Fruit fly (Drosophila melanogaster): ENCODE data around the gene Hrb87F.

The Hrb87F gene

dm6 chr3R:13646729-13647633, 13.3 kb downstream of the Hrb87F start, which contains the start of gene rin (continued):
- no peak for TF ChIP-seq CG43689 (GFP tag; IDR thresholded peaks at IDR 0.05)
- TF ChIP-seq hth (optimal IDR thresholded peaks at IDR 0.05), result no peak
- TF ChIP-seq CG6854 (GFP tag; optimal IDR thresholded peaks at IDR 0.05), result no peak
- TF ChIP-seq Doc3 (GFP tag; IDR thresholded peaks at IDR 0.05; ENCODE audit: partially characterized antibody), result 0 out of 3 replicates have a peak, but pooled peaks have one; percentile 9
- no peak for TF ChIP-seq Mrtf (GFP tag; IDR thresholded peaks at IDR 0.05)
- no peak for TF ChIP-seq run (tag; optimal IDR thresholded peaks at IDR 0.05)
- TF ChIP-seq Ets97D (GFP tag; optimal IDR thresholded peaks at IDR 0.05), result peak; percentile 29
- TF ChIP-seq CG15269 (tag; optimal IDR thresholded peaks at IDR 0.05), result no peak
- TF ChIP-seq klu (GFP tag; IDR thresholded peaks at IDR 0.05), result no peak
- TF ChIP-seq TFAM (GFP tag; optimal IDR thresholded peaks at IDR 0.05), result no peak
- TF ChIP-seq Max (GFP tag; optimal IDR thresholded peaks at IDR 0.05), result peak; percentile 18
- TF ChIP-seq Dll (GFP tag; IDR thresholded peaks at IDR 0.05; ENCODE audit: partially characterized antibody), result no peak
- TF ChIP-seq nom (GFP tag; optimal IDR thresholded peaks at IDR 0.05), result peak; percentile 80
- TF ChIP-seq unc-4 (GFP tag; IDR thresholded peaks at IDR 0.05; ENCODE audit: partially characterized antibody), result no peak
- no peak for TF ChIP-seq eyg (GFP tag; optimal IDR thresholded peaks at IDR 0.05)
- no peak for TF ChIP-seq otp (GFP tag; IDR thresholded peaks at IDR 0.05)
- TF ChIP-seq nmo (GFP tag; optimal IDR thresholded peaks at IDR 0.05), result no peak
- no peak for TF ChIP-seq Pdp1 (GFP tag; optimal IDR thresholded peaks at IDR 0.05)
- no peak for TF ChIP-seq CG2129 (GFP tag; IDR thresholded peaks at IDR 0.05; ENCODE audit: partially characterized antibody)
- TF ChIP-seq CG7745 (tag; optimal IDR thresholded peaks at IDR 0.05), result no peak
- no peak for TF ChIP-seq CG11723 (GFP tag; optimal IDR thresholded peaks at IDR 0.05)
- TF ChIP-seq CG12942 (GFP tag; optimal IDR thresholded peaks at IDR 0.05), result no peak
- TF ChIP-seq gt (GFP tag; IDR thresholded peaks at IDR 0.05), result no peak
- TF ChIP-seq CG12769 (tag; optimal IDR thresholded peaks at IDR 0.05), result no peak
- TF ChIP-seq ara (GFP tag; IDR thresholded peaks at IDR 0.05), result no peak
- no peak for TF ChIP-seq chm (GFP tag; IDR thresholded peaks at IDR 0.05)
- TF ChIP-seq NFAT (GFP tag; IDR thresholded peaks at IDR 0.05), result no peak
- TF ChIP-seq Oli (tag; optimal IDR thresholded peaks at IDR 0.05), result no peak
- TF ChIP-seq Bdp1 (GFP tag; optimal IDR thresholded peaks at IDR 0.05), result no peak
- no peak for TF ChIP-seq ci (GFP tag; IDR thresholded peaks at IDR 0.05)
- TF ChIP-seq Sry-δ (GFP tag; optimal IDR thresholded peaks at IDR 0.05), result no peak
- TF ChIP-seq Dref (GFP tag; IDR thresholded peaks at IDR 0.05), result no peak
- TF ChIP-seq odd (GFP tag; optimal IDR thresholded peaks at IDR 0.05), result no peak
- TF ChIP-seq Taf1 (GFP tag; IDR thresholded peaks at IDR 0.05), result no peak
- TF ChIP-seq CG15696 (tag; optimal IDR thresholded peaks at IDR 0.05), result no peak
- no peak for TF ChIP-seq HmgD (GFP tag; optimal IDR thresholded peaks at IDR 0.05)
- TF ChIP-seq jigr1 (GFP tag; IDR thresholded peaks at IDR 0.05), result no peak
- no peak for TF ChIP-seq lbe (GFP tag; optimal IDR thresholded peaks at IDR 0.05)
- peak; percentile 92 for TF ChIP-seq cg (GFP tag; optimal IDR thresholded peaks at IDR 0.05)
- no peak for TF ChIP-seq Bteb2 (GFP tag; optimal IDR thresholded peaks at IDR 0.05)
- no peak for TF ChIP-seq D19B (GFP tag; optimal IDR thresholded peaks at IDR 0.05)
- no peak for TF ChIP-seq Hr78 (GFP tag; optimal IDR thresholded peaks at IDR 0.05)
- TF ChIP-seq onecut (GFP tag; IDR thresholded peaks at IDR 0.05), result no peak
- TF ChIP-seq fd3F (GFP tag; optimal IDR thresholded peaks at IDR 0.05), result no peak
- TF ChIP-seq CG31365 (tag; optimal IDR thresholded peaks at IDR 0.05), result no peak
- TF ChIP-seq rib (GFP tag; IDR thresholded peaks at IDR 0.05), result peak; percentile 39; the same call in 1 of the 2 replicates
- TF ChIP-seq Vsx1 (GFP tag; optimal IDR thresholded peaks at IDR 0.05), result no peak
- TF ChIP-seq CG6813 (GFP tag; optimal IDR thresholded peaks at IDR 0.05), result no peak
- TF ChIP-seq CG4617 (GFP tag; optimal IDR thresholded peaks at IDR 0.05; ENCODE audit: borderline replicate concordance), result peak; percentile 8
